Fruit fly (Drosophila melanogaster) whole organism, prepupa: ENCODE data around the gene VhaAC45RP.

Source experiments
- CG10631 ChIP-seq: fragments of 200-800 bp; sonication (Bioruptor generic); optimal IDR thresholded peaks from 2 replicates; lab custom pipeline; 2016; ENCODE audit warnings: missing biosample characterization, missing genetic modification characterization
- CG10669 ChIP-seq: fragments of 200-800 bp; sonication (Bioruptor generic); optimal IDR thresholded peaks from 3 replicates; lab custom pipeline; 2018; ENCODE audit warnings: missing biosample characterization, mild to moderate bottlenecking, missing genetic modification characterization, moderate library complexity
- CG11902 ChIP-seq: fragments of 200-800 bp; sonication (Bioruptor generic); optimal IDR thresholded peaks from 3 replicates; lab custom pipeline; 2016; ENCODE audit warnings: missing biosample characterization, missing genetic modification characterization
- CG1621 ChIP-seq: fragments of 200-800 bp; sonication (Bioruptor generic); optimal IDR thresholded peaks from 3 replicates; lab custom pipeline; 2018; ENCODE audit warnings: missing biosample characterization, mild to moderate bottlenecking, missing genetic modification characterization
- CG31627 ChIP-seq: fragments of 200-800 bp; sonication (Bioruptor generic); optimal IDR thresholded peaks from 3 replicates; lab custom pipeline; 2016; ENCODE audit warnings: missing biosample characterization, missing genetic modification characterization
- CG32006 ChIP-seq: fragments of 200-800 bp; sonication (Bioruptor generic); optimal IDR thresholded peaks from 3 replicates; lab custom pipeline; 2017; ENCODE audit warnings: missing biosample characterization, mild to moderate bottlenecking, missing genetic modification characterization
- CG34406 ChIP-seq: fragments of 200-800 bp; sonication (Bioruptor generic); optimal IDR thresholded peaks from 3 replicates; lab custom pipeline; 2016; ENCODE audit warnings: missing biosample characterization, missing genetic modification characterization
- CG3919 ChIP-seq: fragments of 200-800 bp; sonication (Bioruptor generic); optimal IDR thresholded peaks from 3 replicates; lab custom pipeline; 2016; ENCODE audit warnings: missing biosample characterization, missing genetic modification characterization
- CG4318 ChIP-seq: fragments of 200-800 bp; sonication (Bioruptor generic); optimal IDR thresholded peaks from 3 replicates; lab custom pipeline; 2017; ENCODE audit warnings: missing biosample characterization, mild to moderate bottlenecking, missing genetic modification characterization
- CG6163 ChIP-seq: fragments of 200-800 bp; sonication (Bioruptor generic); IDR thresholded peaks from 3 replicates; pipeline ENCODE4 v1.3.6; 2022; ENCODE audit warnings: missing biosample characterization, missing genetic modification characterization
- CG6808 ChIP-seq: fragments of 200-800 bp; sonication (Bioruptor generic); optimal IDR thresholded peaks from 3 replicates; lab custom pipeline; 2017; ENCODE audit warnings: missing biosample characterization, missing genetic modification characterization, mild to moderate bottlenecking, moderate library complexity, missing genetic modification reagents
- CG6854 ChIP-seq: fragments of 200-800 bp; sonication (Bioruptor generic); optimal IDR thresholded peaks from 2 replicates; lab custom pipeline; 2017; ENCODE audit warnings: missing biosample characterization, mild to moderate bottlenecking, missing genetic modification characterization
- CG7368 ChIP-seq: fragments of 200-800 bp; sonication (Bioruptor generic); optimal IDR thresholded peaks from 3 replicates; lab custom pipeline; 2016; ENCODE audit warnings: missing biosample characterization, missing genetic modification characterization
- CG8319 ChIP-seq: fragments of 200-800 bp; sonication (Bioruptor generic); optimal IDR thresholded peaks from 3 replicates; lab custom pipeline; 2016; ENCODE audit warnings: missing biosample characterization, missing genetic modification characterization
- Eip78C ChIP-seq: fragments of 200-800 bp; sonication (Bioruptor generic); peaks from one replicate; lab custom pipeline; 2016; ENCODE audit warnings: missing biosample characterization, missing genetic modification characterization
- Ets21C ChIP-seq: fragments of 200-800 bp; sonication (Bioruptor generic); optimal IDR thresholded peaks from 3 replicates; lab custom pipeline; 2016; ENCODE audit warnings: missing biosample characterization, missing genetic modification characterization
- Ets96B ChIP-seq: fragments of 200-800 bp; optimal IDR thresholded peaks from 2 replicates; lab custom pipeline; 2019; ENCODE audit warnings: missing biosample characterization, mild to moderate bottlenecking, missing genetic modification characterization, moderate library complexity
- Gug ChIP-seq: fragments of 200-800 bp; sonication (Bioruptor generic); IDR thresholded peaks from 2 replicates; pipeline ENCODE4 v1.3.6; 2022; ENCODE audit warnings: missing biosample characterization, missing genetic modification characterization
- Hr39 ChIP-seq: fragments of 200-800 bp; sonication (Bioruptor generic); optimal IDR thresholded peaks from 2 replicates; lab custom pipeline; 2016; ENCODE audit warnings: missing biosample characterization, missing genetic modification characterization
- Hr4 ChIP-seq: fragments of 200-800 bp; sonication (Bioruptor generic); optimal IDR thresholded peaks from 3 replicates; lab custom pipeline; 2016; ENCODE audit warnings: missing biosample characterization, missing genetic modification characterization
- Met ChIP-seq: fragments of 200-800 bp; sonication (Bioruptor generic); optimal IDR thresholded peaks from 3 replicates; lab custom pipeline; 2016; ENCODE audit warnings: missing biosample characterization, missing genetic modification characterization
- Sox102F ChIP-seq: fragments of 200-800 bp; sonication (Bioruptor generic); optimal IDR thresholded peaks from 2 replicates; lab custom pipeline; 2016; ENCODE audit warnings: missing biosample characterization, mild to moderate bottlenecking, missing genetic modification characterization
- Sox14 ChIP-seq: fragments of 200-800 bp; sonication (Bioruptor generic); optimal IDR thresholded peaks from 3 replicates; lab custom pipeline; 2016; ENCODE audit warnings: missing biosample characterization, missing genetic modification characterization
- Sox15 ChIP-seq: fragments of 200-800 bp; sonication (Bioruptor generic); optimal IDR thresholded peaks from 3 replicates; lab custom pipeline; 2016; ENCODE audit warnings: missing biosample characterization, missing genetic modification characterization
- cyc ChIP-seq: fragments of 200-800 bp; sonication (Bioruptor generic); optimal IDR thresholded peaks from 3 replicates; lab custom pipeline; 2016; ENCODE audit warnings: missing biosample characterization, missing genetic modification characterization
- dsx ChIP-seq: fragments of 200-800 bp; optimal IDR thresholded peaks from 3 replicates; lab custom pipeline; 2019; ENCODE audit warnings: missing biosample characterization, mild to moderate bottlenecking, missing genetic modification characterization, moderate library complexity; ENCODE audit not compliant: poor library complexity, severe bottlenecking
- eg ChIP-seq: fragments of 200-800 bp; sonication (Bioruptor generic); IDR thresholded peaks from 3 replicates; pipeline ENCODE4 v1.3.6; 2022; ENCODE audit warnings: missing biosample characterization, missing genetic modification characterization
- esn ChIP-seq: fragments of 200-800 bp; sonication (Bioruptor generic); optimal IDR thresholded peaks from 2 replicates; lab custom pipeline; 2016; ENCODE audit warnings: missing biosample characterization, mild to moderate bottlenecking, missing genetic modification characterization, moderate library complexity
- fd85E ChIP-seq: fragments of 200-800 bp; sonication (Bioruptor generic); optimal IDR thresholded peaks from 3 replicates; lab custom pipeline; 2016; ENCODE audit warnings: missing biosample characterization, missing genetic modification characterization
- fkh ChIP-seq: fragments of 200-800 bp; sonication (Bioruptor generic); optimal IDR thresholded peaks from 3 replicates; lab custom pipeline; 2017; ENCODE audit warnings: missing biosample characterization, mild to moderate bottlenecking, missing genetic modification characterization, moderate library complexity
- net ChIP-seq: fragments of 200-800 bp; sonication (Bioruptor generic); optimal IDR thresholded peaks from 3 replicates; lab custom pipeline; 2016; ENCODE audit warnings: missing biosample characterization, missing genetic modification characterization
- pdm3 ChIP-seq: fragments of 200-800 bp; sonication (Bioruptor generic); optimal IDR thresholded peaks from 3 replicates; lab custom pipeline; 2016; ENCODE audit warnings: missing biosample characterization, missing genetic modification characterization
- salr ChIP-seq, 2 experiments: fragments of 200-800 bp; sonication (Bioruptor generic); optimal IDR thresholded peaks; 3 replicates each; lab custom pipeline; 2016 to 2018; ENCODE audit warnings: missing biosample characterization in 2 of 2, missing genetic modification characterization in 2 of 2, mild to moderate bottlenecking in 1 of 2
- svp ChIP-seq: fragments of 200-800 bp; sonication (Bioruptor generic); peaks from one replicate; lab custom pipeline; 2016; ENCODE audit warnings: missing biosample characterization, missing genetic modification characterization
- topi ChIP-seq: fragments of 200-800 bp; sonication (Bioruptor generic); optimal IDR thresholded peaks from 3 replicates; lab custom pipeline; 2016; ENCODE audit warnings: missing biosample characterization, missing genetic modification characterization

Gene VhaAC45RP

DNA sequence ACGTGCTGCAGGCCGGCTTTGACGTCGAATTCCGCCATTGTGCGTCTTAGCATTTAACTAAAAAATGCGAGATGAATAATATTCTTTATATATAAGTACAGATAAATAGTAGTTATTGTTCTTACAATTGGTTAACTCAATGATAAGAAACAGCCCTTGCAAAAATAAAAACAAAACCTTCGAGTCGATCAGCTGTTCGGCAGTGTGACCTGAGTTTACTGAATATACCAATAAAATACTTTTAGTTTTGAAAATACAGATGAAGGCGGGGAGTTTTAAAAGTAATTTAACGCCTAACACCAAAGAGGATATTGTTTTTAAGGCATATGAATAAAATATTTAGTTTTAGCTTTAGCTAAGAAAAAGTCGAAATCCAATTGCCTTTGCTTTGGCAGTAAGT is 11.3 kb upstream of the VhaAC45RP start, which contains the start of the genes CG1983 and CG15530:
TSS of gene CG1983 (minus strand) at position 207 of the 400 bp plus-strand sequence.
TSS of gene CG15530 (plus strand) at position 384 of the 400 bp plus-strand sequence.
- TF ChIP-seq Sox102F (GFP tag; lab: Kevin White, UChicago), result no peak
- no peak for TF ChIP-seq Ets96B
- TF ChIP-seq CG1621 (tag; lab: Kevin White, UChicago), result no peak
- peak; percentile 74 for TF ChIP-seq CG6808 (GFP tag; lab: Kevin White, UChicago)
- TF ChIP-seq CG10631, result no peak
- no peak for TF ChIP-seq Eip78C (GFP tag; lab: Kevin White, UChicago)
- no peak for TF ChIP-seq CG8319 (GFP tag; lab: Kevin White, UChicago)
- no peak for TF ChIP-seq CG32006 (GFP tag; lab: Kevin White, UChicago)

DNA sequence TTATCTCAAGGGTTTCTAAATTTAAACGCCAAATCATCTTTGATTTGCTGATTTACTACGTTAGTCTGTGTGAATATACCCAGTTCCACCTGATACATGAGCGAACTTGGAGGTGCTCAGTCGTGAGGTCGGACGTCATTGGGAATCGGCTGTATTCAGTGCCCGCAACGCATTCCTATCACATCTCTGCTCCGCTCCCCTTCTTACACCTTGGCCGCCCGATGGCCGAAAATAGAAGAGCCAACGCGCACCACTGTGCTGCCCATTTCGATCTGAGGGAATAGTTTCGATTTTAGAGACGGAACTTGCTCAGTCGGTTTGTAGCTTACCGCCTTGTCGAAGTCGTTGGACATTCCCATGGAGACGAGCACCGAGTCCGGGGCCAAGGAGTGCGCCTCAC is 10.1 kb upstream of the VhaAC45RP start:
- TF ChIP-seq CG34406 (GFP tag; lab: Kevin White, UChicago), result no peak
- no peak for TF ChIP-seq CG6163 (GFP tag; lab: Robert Waterston, UW)
- TF ChIP-seq esn (GFP tag; lab: Kevin White, UChicago), result no peak

DNA sequence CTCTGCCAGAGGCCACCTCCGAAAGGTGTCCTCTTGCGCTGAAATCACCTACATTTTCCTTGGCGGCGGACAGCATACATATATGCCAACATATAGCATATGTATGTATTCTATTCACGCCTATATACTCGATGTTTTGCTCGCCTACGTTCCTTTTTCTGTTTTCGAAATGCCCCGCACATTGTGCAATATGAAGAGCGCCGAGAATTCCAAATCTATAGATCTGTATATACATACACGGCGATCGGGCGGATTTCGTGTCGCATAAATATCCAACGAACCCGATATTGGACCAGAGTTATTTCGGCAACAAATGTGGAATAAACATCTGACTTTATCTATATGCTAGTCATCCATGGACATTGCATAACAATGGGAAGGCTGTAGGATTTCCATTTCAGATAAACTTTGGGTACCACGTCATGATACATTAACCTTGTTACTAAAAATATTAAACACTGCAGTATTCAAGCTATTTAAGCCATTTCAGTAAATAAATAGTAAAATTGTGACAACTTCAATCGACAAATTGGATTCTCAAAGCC is 8.9 kb upstream of the VhaAC45RP start:
- TF ChIP-seq Sox102F (GFP tag; lab: Kevin White, UChicago) (no peak), fkh (GFP tag; lab: Kevin White, UChicago) (no peak), Eip78C (GFP tag; lab: Kevin White, UChicago) (peak; percentile 40), CG31627 (GFP tag; lab: Kevin White, UChicago) (no peak), eg (GFP tag; lab: Robert Waterston, UW) (peak; percentile 5; the same call in 1 of the 3 replicates), salr (GFP tag; optimal IDR thresholded peaks at IDR 0.05; lab: Kevin White, UChicago) (no peak)
- TF ChIP-seq, all 60 proteins: peak for 2

DNA sequence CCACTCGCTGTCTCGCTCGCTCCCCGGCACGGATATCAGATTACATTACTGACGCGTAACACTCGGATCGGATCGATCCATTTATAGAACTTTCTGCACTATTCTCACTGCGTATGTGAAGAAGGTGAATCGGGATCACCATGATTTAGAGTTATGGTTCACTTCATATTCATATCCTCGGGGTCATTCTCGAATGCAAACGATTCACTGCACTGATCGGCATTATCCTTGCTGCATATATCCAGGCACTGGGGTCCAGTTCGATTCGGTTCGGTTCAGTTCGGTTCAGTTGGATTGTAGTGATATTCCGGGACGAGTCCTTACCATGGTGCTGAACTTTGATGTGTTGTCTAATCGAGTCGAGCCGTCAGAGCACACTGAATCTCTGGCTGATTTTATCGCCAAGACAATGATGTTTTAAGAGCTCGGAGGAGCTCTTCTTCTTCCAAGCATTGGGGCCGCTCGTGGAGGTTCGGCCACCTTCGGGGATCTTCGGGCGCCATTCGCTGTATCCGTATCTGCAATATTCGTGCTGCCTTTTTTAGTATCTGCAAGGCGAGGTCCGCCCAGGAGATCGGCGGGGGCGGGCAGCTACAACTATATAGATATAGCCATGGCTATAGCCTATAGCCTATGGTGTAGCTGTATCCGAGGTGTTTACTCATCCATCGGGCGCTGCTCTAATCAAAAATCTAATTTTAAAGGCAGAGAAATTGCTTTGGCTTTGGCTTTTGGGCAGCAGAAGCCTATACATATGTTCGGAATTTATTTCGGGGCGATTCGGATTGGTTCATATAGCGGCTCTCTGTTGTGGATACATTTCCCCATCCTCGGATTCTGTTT is 8.2 kb upstream of the VhaAC45RP start, which contains the start of gene Mlc2:
TSS of gene Mlc2 (minus strand) at position 392 of the 843 bp plus-strand sequence.
- TF ChIP-seq CG8319 (GFP tag; lab: Kevin White, UChicago) (no peak), eg (GFP tag; lab: Robert Waterston, UW) (0 out of 3 replicates have a peak, but pooled peaks have one; percentile 16)

DNA sequence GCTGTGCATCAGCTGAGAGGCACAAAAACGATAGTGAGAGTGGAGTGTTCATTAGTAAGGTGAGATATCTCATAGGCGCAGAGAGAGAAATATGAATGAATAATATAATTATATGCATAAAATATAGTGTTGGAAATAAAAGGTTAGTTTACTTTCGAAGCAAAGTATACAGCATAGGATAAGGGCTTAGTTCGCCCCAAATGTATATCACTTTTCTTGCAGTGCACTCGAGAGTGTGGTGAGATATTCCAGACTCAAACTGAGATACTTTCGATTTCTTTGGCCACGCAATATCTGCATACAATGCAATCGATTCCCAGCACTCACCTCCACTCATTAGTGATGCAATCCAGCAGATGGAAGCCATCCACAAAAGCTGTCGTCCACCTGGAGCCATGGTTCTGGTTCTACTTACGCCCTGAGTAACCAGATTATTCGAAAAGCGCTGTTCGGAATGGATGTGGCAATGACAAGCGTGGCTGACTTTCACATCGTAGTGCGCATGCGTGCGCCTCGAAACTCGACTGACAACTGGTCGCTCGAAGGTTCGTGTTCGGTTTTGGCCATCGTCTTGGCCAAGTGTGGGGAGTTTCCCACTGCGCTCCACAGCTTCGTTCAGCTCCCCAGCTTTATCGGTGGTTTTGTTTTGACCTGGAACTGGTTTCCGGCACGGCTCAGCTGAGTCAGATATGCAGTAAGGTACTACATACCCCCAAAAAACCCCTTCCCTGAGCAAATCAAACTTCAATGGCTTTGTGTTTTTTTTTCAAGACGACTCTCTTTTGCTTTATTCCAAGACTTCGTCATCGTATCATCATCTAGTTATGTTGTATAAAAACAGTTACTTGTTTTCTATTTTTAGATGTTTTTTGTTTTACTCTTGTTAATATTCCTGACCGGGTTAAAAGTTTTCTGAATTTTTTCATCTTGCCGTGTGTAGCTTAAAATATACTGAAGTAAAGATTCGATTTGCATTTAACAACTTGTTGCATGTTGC is 4.8 kb upstream of the VhaAC45RP start, which contains the start of gene Rsod:
TSS of gene Rsod (minus strand) at position 537 of the 997 bp plus-strand sequence.
- TF ChIP-seq Hr39 (GFP tag; lab: Kevin White, UChicago), result peak; percentile 79
- peak; percentile 83 for TF ChIP-seq esn (GFP tag; lab: Kevin White, UChicago)
- peak; percentile 67 for TF ChIP-seq Sox15 (GFP tag; lab: Kevin White, UChicago)
- peak; percentile 85 for TF ChIP-seq net
- TF ChIP-seq CG3919 (GFP tag; lab: Kevin White, UChicago), result peak; percentile 92
- TF ChIP-seq topi (GFP tag; lab: Kevin White, UChicago), result peak; percentile 80
- peak; percentile 78 for TF ChIP-seq svp (GFP tag; lab: Kevin White, UChicago)
- TF ChIP-seq pdm3 (GFP tag; lab: Kevin White, UChicago), result peak; percentile 87
- TF ChIP-seq CG10631, result peak; percentile 90
- TF ChIP-seq dsx (GFP tag; lab: Kevin White, UChicago), result peak; percentile 65
- TF ChIP-seq CG1621 (tag; lab: Kevin White, UChicago), result peak; percentile 45
- peak; percentile 83 for TF ChIP-seq Gug (GFP tag; lab: Robert Waterston, UW)
- peak; percentile 71 for TF ChIP-seq CG10669 (GFP tag; lab: Kevin White, UChicago)
- peak; percentile 53 for TF ChIP-seq CG6854 (GFP tag; lab: Kevin White, UChicago)
- TF ChIP-seq cyc, result peak; percentile 80
- TF ChIP-seq Eip78C (GFP tag; lab: Kevin White, UChicago), result peak; percentile 96
- TF ChIP-seq Sox102F (GFP tag; lab: Kevin White, UChicago), result peak; percentile 76
- TF ChIP-seq Ets21C (GFP tag; lab: Kevin White, UChicago), result peak; percentile 57
- TF ChIP-seq Sox14 (GFP tag; lab: Kevin White, UChicago), result peak; percentile 82
- peak; percentile 79 for TF ChIP-seq CG4318 (GFP tag; lab: Kevin White, UChicago)
- TF ChIP-seq CG6163 (GFP tag; lab: Robert Waterston, UW), result peak; percentile 96
- no peak for TF ChIP-seq fd85E (GFP tag; lab: Kevin White, UChicago)
- peak; percentile 79 for TF ChIP-seq Met
- peak; percentile 80 for TF ChIP-seq CG34406 (GFP tag; lab: Kevin White, UChicago)
- peak; percentile 58 for TF ChIP-seq CG11902 (GFP tag; lab: Kevin White, UChicago)
- no peak for TF ChIP-seq fkh (GFP tag; lab: Kevin White, UChicago)
- peak; percentile 61 to 85 for TF ChIP-seq salr (GFP tag; optimal IDR thresholded peaks at IDR 0.05; lab: Kevin White, UChicago)
- TF ChIP-seq CG31627 (GFP tag; lab: Kevin White, UChicago), result peak; percentile 70
- TF ChIP-seq CG7368 (GFP tag; lab: Kevin White, UChicago), result peak; percentile 54
- TF ChIP-seq Hr4 (GFP tag; lab: Kevin White, UChicago), result peak; percentile 93
